Worm (Caenorhabditis elegans): ENCODE data around the gene twk-31.

- TF ChIP-seq pha-4 (tag; optimal IDR thresholded peaks at IDR 0.05), result no peak
- TF ChIP-seq unc-62 (GFP tag; optimal IDR thresholded peaks at IDR 0.05), result no peak
- no peak for TF ChIP-seq tbx-2 (tag; optimal IDR thresholded peaks at IDR 0.05)
- TF ChIP-seq ceh-28 (tag; optimal IDR thresholded peaks at IDR 0.05), result no peak
- TF ChIP-seq hmg-11 (tag; optimal IDR thresholded peaks at IDR 0.05), result no peak
- TF ChIP-seq aly-2 (tag; optimal IDR thresholded peaks at IDR 0.05), result no peak
- no peak for TF ChIP-seq nhr-28 (tag; optimal IDR thresholded peaks at IDR 0.05)
- TF ChIP-seq nhr-237 (tag; optimal IDR thresholded peaks at IDR 0.05), result no peak
- no peak for TF ChIP-seq fkh-10 (GFP tag; optimal IDR thresholded peaks at IDR 0.05)
Measured at ce11 chrIII:11451380-11451779, 40.9 kb downstream of the twk-31 start.
